Fruit fly (Drosophila melanogaster) whole organism, embryonic: ENCODE data around the gene CG43389.
A peak's percentile ranks its signal among the peaks of the same experiment; 100 is the strongest.

Experiments used
- Awh ChIP-seq: fragments of 200-800 bp; sonication (Bioruptor generic); IDR thresholded peaks from 2 replicates; pipeline ENCODE4, ENCODE4 v1.3.6; 2022; ENCODE audit warnings: missing biosample characterization, missing genetic modification characterization
- B-H1 ChIP-seq: fragments of 200-800 bp; sonication (Bioruptor generic); IDR thresholded peaks from 3 replicates; pipeline ENCODE4 v1.3.6; 2022; ENCODE audit warnings: missing biosample characterization, missing genetic modification characterization
- Bgb ChIP-seq: fragments of 200-800 bp; sonication (Bioruptor generic); IDR thresholded peaks from 2 replicates; pipeline ENCODE4 v1.3.6; 2022; ENCODE audit warnings: missing biosample characterization, missing genetic modification characterization; ENCODE audit not compliant: partially characterized antibody
- CG10431 ChIP-seq: fragments of 200-800 bp; sonication (Bioruptor generic); optimal IDR thresholded peaks from 3 replicates; lab custom pipeline; 2018; ENCODE audit warnings: missing biosample characterization, mild to moderate bottlenecking, missing genetic modification characterization
- CG11093 ChIP-seq: fragments of 200-800 bp; sonication (Bioruptor generic); IDR thresholded peaks from 3 replicates; pipeline ENCODE4 v1.3.6; 2022; ENCODE audit warnings: missing biosample characterization, missing genetic modification characterization
- CG11723 ChIP-seq: fragments of 200-800 bp; sonication (Bioruptor generic); optimal IDR thresholded peaks from 2 replicates; lab custom pipeline; 2017; ENCODE audit warnings: missing biosample characterization, mild to moderate bottlenecking, missing genetic modification characterization
- CG12104 ChIP-seq: fragments of 200-800 bp; sonication (Bioruptor generic); optimal IDR thresholded peaks from 3 replicates; lab custom pipeline; 2016; ENCODE audit warnings: missing biosample characterization, missing genetic modification characterization
- CG12659 ChIP-seq: fragments of 200-800 bp; sonication (Bioruptor generic); optimal IDR thresholded peaks from 3 replicates; lab custom pipeline; 2017; ENCODE audit warnings: mild to moderate bottlenecking, missing biosample characterization, missing genetic modification reagents, missing genetic modification characterization
- CG12744 ChIP-seq: fragments of 200-800 bp; sonication (Bioruptor generic); optimal IDR thresholded peaks from 2 replicates; lab custom pipeline; 2016; ENCODE audit warnings: missing biosample characterization, missing genetic modification characterization
- CG13287 ChIP-seq: fragments of 200-800 bp; sonication (Bioruptor generic); IDR thresholded peaks from 2 replicates; pipeline ENCODE4 v1.3.6; 2022; ENCODE audit warnings: missing biosample characterization, missing genetic modification characterization; ENCODE audit not compliant: partially characterized antibody
- CG15514 ChIP-seq: fragments of 200-800 bp; sonication (Bioruptor generic); optimal IDR thresholded peaks from 3 replicates; lab custom pipeline; 2017; ENCODE audit warnings: missing biosample characterization, missing genetic modification characterization, mild to moderate bottlenecking, moderate library complexity, missing genetic modification reagents
- CG16813 ChIP-seq: fragments of 200-800 bp; sonication (Bioruptor generic); IDR thresholded peaks from 3 replicates; pipeline ENCODE4 v1.3.6; 2022; ENCODE audit warnings: missing biosample characterization, missing genetic modification characterization; ENCODE audit not compliant: partially characterized antibody
- CG18764 ChIP-seq: fragments of 200-800 bp; sonication (Bioruptor generic); optimal IDR thresholded peaks from 3 replicates; lab custom pipeline; 2016; ENCODE audit warnings: missing biosample characterization, missing genetic modification characterization
- CG5180 ChIP-seq: fragments of 200-800 bp; sonication (Bioruptor generic); optimal IDR thresholded peaks from 3 replicates; lab custom pipeline; 2017; ENCODE audit warnings: missing biosample characterization, missing genetic modification characterization, mild to moderate bottlenecking, moderate library complexity, missing genetic modification reagents
- CG6683 ChIP-seq: fragments of 200-800 bp; sonication (Bioruptor generic); optimal IDR thresholded peaks from 2 replicates; lab custom pipeline; 2017; ENCODE audit warnings: missing biosample characterization, mild to moderate bottlenecking, missing genetic modification characterization, missing genetic modification reagents
- CG7357 ChIP-seq: fragments of 200-800 bp; sonication (Bioruptor generic); IDR thresholded peaks from 3 replicates; pipeline ENCODE4 v1.3.6; 2022; ENCODE audit warnings: missing biosample characterization, missing genetic modification characterization
- CG9932 ChIP-seq: fragments of 200-800 bp; sonication (Bioruptor generic); IDR thresholded peaks from 2 replicates; pipeline ENCODE4 v1.3.6; 2022; ENCODE audit warnings: missing biosample characterization, missing genetic modification characterization
- Camta ChIP-seq: fragments of 200-800 bp; sonication (Bioruptor generic); optimal IDR thresholded peaks from 2 replicates; lab custom pipeline; 2016; ENCODE audit warnings: missing biosample characterization, missing genetic modification characterization
- D19A ChIP-seq: fragments of 200-800 bp; optimal IDR thresholded peaks from 3 replicates; lab custom pipeline; 2019; ENCODE audit warnings: missing biosample characterization, mild to moderate bottlenecking, missing genetic modification characterization, moderate library complexity
- E2f1 ChIP-seq: fragments of 200-800 bp; sonication (Bioruptor generic); IDR thresholded peaks from 2 replicates; pipeline ENCODE4 v1.3.6; 2022; ENCODE audit warnings: missing biosample characterization, missing genetic modification characterization
- ERR ChIP-seq: fragments of 200-800 bp; sonication (Bioruptor generic); optimal IDR thresholded peaks from 2 replicates; lab custom pipeline; 2016; ENCODE audit warnings: missing biosample characterization, missing genetic modification characterization
- Lim3 ChIP-seq: fragments of 200-800 bp; sonication (Bioruptor generic); IDR thresholded peaks from 2 replicates; pipeline ENCODE4 v1.3.6; 2022; ENCODE audit warnings: missing biosample characterization, missing genetic modification characterization
- Mad ChIP-seq: fragments of 200-800 bp; sonication (Bioruptor generic); optimal IDR thresholded peaks from 2 replicates; lab custom pipeline; 2016; ENCODE audit warnings: missing biosample characterization, missing genetic modification characterization
- Neu2 ChIP-seq: fragments of 200-800 bp; sonication (Bioruptor generic); optimal IDR thresholded peaks from 3 replicates; lab custom pipeline; 2016; ENCODE audit warnings: missing biosample characterization, missing genetic modification characterization, borderline replicate concordance
- Nf-YB ChIP-seq: fragments of 200-800 bp; sonication (Bioruptor generic); optimal IDR thresholded peaks from 3 replicates; lab custom pipeline; 2019; ENCODE audit warnings: missing biosample characterization, mild to moderate bottlenecking, missing genetic modification characterization, moderate library complexity
- Oaz ChIP-seq: fragments of 200-800 bp; sonication (Bioruptor generic); IDR thresholded peaks from 2 replicates; pipeline ENCODE4 v1.3.6; 2022; ENCODE audit warnings: missing biosample characterization, missing genetic modification characterization
- Oli ChIP-seq: fragments of 200-800 bp; sonication (Bioruptor generic); optimal IDR thresholded peaks from 2 replicates; lab custom pipeline; 2018; ENCODE audit warnings: missing biosample characterization, mild to moderate bottlenecking, missing genetic modification characterization, moderate library complexity
- Poxn ChIP-seq: fragments of 200-800 bp; sonication (Bioruptor generic); IDR thresholded peaks from 2 replicates; pipeline ENCODE4 v1.3.6; 2022; ENCODE audit warnings: missing biosample characterization, missing genetic modification characterization
- Spps ChIP-seq: fragments of 200-800 bp; sonication (Bioruptor generic); optimal IDR thresholded peaks from 2 replicates; lab custom pipeline; 2018; ENCODE audit warnings: missing biosample characterization, mild to moderate bottlenecking, missing genetic modification characterization
- YL-1 ChIP-seq: fragments of 200-800 bp; sonication (Bioruptor generic); optimal IDR thresholded peaks from 3 replicates; lab custom pipeline; 2017; ENCODE audit warnings: missing biosample characterization, mild to moderate bottlenecking, missing genetic modification characterization
- ase ChIP-seq: fragments of 200-800 bp; sonication (Bioruptor generic); IDR thresholded peaks from 3 replicates; pipeline ENCODE4 v1.3.6; 2022; ENCODE audit warnings: missing biosample characterization, missing genetic modification characterization
- dmrt11E ChIP-seq: fragments of 200-800 bp; sonication (Bioruptor generic); optimal IDR thresholded peaks from 3 replicates; lab custom pipeline; 2018; ENCODE audit warnings: missing biosample characterization, mild to moderate bottlenecking, missing genetic modification characterization, moderate library complexity
- en ChIP-seq: fragments of 200-800 bp; sonication (Bioruptor generic); optimal IDR thresholded peaks from 2 replicates; lab custom pipeline; 2016; ENCODE audit warnings: missing biosample characterization, missing genetic modification characterization
- eyg ChIP-seq: fragments of 200-800 bp; sonication (Bioruptor generic); optimal IDR thresholded peaks from 3 replicates; lab custom pipeline; 2016; ENCODE audit warnings: missing biosample characterization, missing genetic modification characterization
- fd96Cb ChIP-seq: fragments of 200-800 bp; sonication (Bioruptor generic); optimal IDR thresholded peaks from 2 replicates; lab custom pipeline; 2018; ENCODE audit warnings: missing biosample characterization, mild to moderate bottlenecking, missing genetic modification characterization, moderate library complexity
- gcm2 ChIP-seq: fragments of 200-800 bp; sonication (Bioruptor generic); optimal IDR thresholded peaks from 2 replicates; lab custom pipeline; 2016; ENCODE audit warnings: missing biosample characterization, missing genetic modification characterization
- gem ChIP-seq: fragments of 200-800 bp; sonication (Bioruptor generic); optimal IDR thresholded peaks from 2 replicates; lab custom pipeline; 2019; ENCODE audit warnings: missing biosample characterization, mild to moderate bottlenecking, missing genetic modification characterization, moderate library complexity
- hkb ChIP-seq, 2 experiments: fragments of 200-800 bp in 1 of 2; fragments of >200 bp in 1 of 2; sonication (Bioruptor generic) in 1 of 2; IDR thresholded peaks in 1 of 2; optimal IDR thresholded peaks in 1 of 2; 2 replicates each; pipeline versions ENCODE4 v1.3.6 to Lab custom; 2017 to 2022; ENCODE audit warnings: missing biosample characterization in 1 of 2, missing genetic modification characterization in 1 of 2
- insv ChIP-seq, 2 experiments: fragments of 200-800 bp; sonication (Bioruptor generic); optimal IDR thresholded peaks; 3 replicates each; lab custom pipeline; 2016 to 2018; ENCODE audit warnings: missing biosample characterization in 2 of 2, missing genetic modification characterization in 2 of 2
- klu ChIP-seq: fragments of 200-800 bp; sonication (Bioruptor generic); IDR thresholded peaks from 2 replicates; pipeline ENCODE4 v1.3.6; 2022; ENCODE audit warnings: missing biosample characterization, missing genetic modification characterization
- knrl ChIP-seq: fragments of 200-800 bp; sonication (Bioruptor generic); IDR thresholded peaks from 3 replicates; pipeline ENCODE4 v1.3.6; 2022; ENCODE audit warnings: missing biosample characterization, missing genetic modification characterization; ENCODE audit not compliant: partially characterized antibody
- nau ChIP-seq: fragments of 200-800 bp; sonication (Bioruptor generic); optimal IDR thresholded peaks from 3 replicates; lab custom pipeline; 2017; ENCODE audit warnings: missing biosample characterization, mild to moderate bottlenecking, missing genetic modification characterization, missing genetic modification reagents
- pita ChIP-seq: fragments of 200-800 bp; sonication (Bioruptor generic); optimal IDR thresholded peaks from 2 replicates; lab custom pipeline; 2017; ENCODE audit warnings: missing biosample characterization, mild to moderate bottlenecking, missing genetic modification characterization
- pros ChIP-seq: fragments of 200-800 bp; sonication (Bioruptor generic); optimal IDR thresholded peaks from 3 replicates; lab custom pipeline; 2019; ENCODE audit warnings: missing biosample characterization, mild to moderate bottlenecking, missing genetic modification characterization, moderate library complexity
- row ChIP-seq: fragments of 200-800 bp; sonication (Bioruptor generic); IDR thresholded peaks from 3 replicates; pipeline ENCODE4 v1.3.6; 2022; ENCODE audit warnings: missing biosample characterization, missing genetic modification characterization
- shn ChIP-seq: fragments of 200-800 bp; sonication (Bioruptor generic); optimal IDR thresholded peaks from 3 replicates; lab custom pipeline; 2016; ENCODE audit warnings: missing biosample characterization, missing genetic modification characterization
- sob ChIP-seq: fragments of 200-800 bp; sonication (Bioruptor generic); IDR thresholded peaks from 2 replicates; pipeline ENCODE4 v1.3.6; 2022; ENCODE audit warnings: missing biosample characterization, missing genetic modification characterization
- tup ChIP-seq: fragments of 200-800 bp; sonication (Bioruptor generic); optimal IDR thresholded peaks from 2 replicates; lab custom pipeline; 2016; ENCODE audit warnings: missing biosample characterization, mild to moderate bottlenecking, missing genetic modification characterization, moderate library complexity

Gene CG43389

dm6 chr3L:3248714-3249663 lies 1.2 kb downstream of the CG43389 start (continued):
- TF ChIP-seq Camta (GFP tag; lab: Kevin White, UChicago), result no peak
- TF ChIP-seq CG16813 (GFP tag; lab: Robert Waterston, UW), result no peak
- TF ChIP-seq Mad (GFP tag; lab: Kevin White, UChicago), result no peak
- no peak for TF ChIP-seq CG9932 (GFP tag; lab: Robert Waterston, UW)
- no peak for TF ChIP-seq gcm2 (GFP tag; lab: Kevin White, UChicago)
- peak; percentile 4 for TF ChIP-seq CG12104 (GFP tag; lab: Kevin White, UChicago)
- no peak for TF ChIP-seq klu (GFP tag; lab: Robert Waterston, UW)
- TF ChIP-seq CG11723 (GFP tag; lab: Kevin White, UChicago), result peak; percentile 27
- TF ChIP-seq Poxn (GFP tag; lab: Robert Waterston, UW), result no peak
- TF ChIP-seq nau (GFP tag; lab: Kevin White, UChicago), result peak; percentile 4
- no peak for TF ChIP-seq en (GFP tag; lab: Kevin White, UChicago)
- no peak for TF ChIP-seq CG13287 (GFP tag; lab: Robert Waterston, UW)
- no peak for TF ChIP-seq ase (GFP tag; lab: Robert Waterston, UW)
- no peak for TF ChIP-seq CG18764 (GFP tag; lab: Kevin White, UChicago)
- no peak for TF ChIP-seq YL-1 (GFP tag; lab: Kevin White, UChicago)
- 0 out of 3 replicates have a peak, but pooled peaks have one; percentile 46 for TF ChIP-seq CG7357
- TF ChIP-seq B-H1 (GFP tag; lab: Robert Waterston, UW), result no peak
- TF ChIP-seq pros (GFP tag; lab: Kevin White, UChicago), result no peak
- TF ChIP-seq gem (tag; lab: Kevin White, UChicago), result peak; percentile 45
- TF ChIP-seq ERR (GFP tag; lab: Kevin White, UChicago), result no peak
- peak; percentile 19 for TF ChIP-seq D19A (tag; lab: Kevin White, UChicago)
- TF ChIP-seq dmrt11E (tag; lab: Kevin White, UChicago), result no peak
- no peak for TF ChIP-seq insv (GFP tag; optimal IDR thresholded peaks at IDR 0.05; lab: Kevin White, UChicago)
- TF ChIP-seq Lim3 (GFP tag; lab: Robert Waterston, UW), result no peak
- peak; percentile 58 for TF ChIP-seq Oli (tag; lab: Kevin White, UChicago)
- no peak for TF ChIP-seq E2f1
- no peak for TF ChIP-seq Neu2 (GFP tag; lab: Kevin White, UChicago)
- TF ChIP-seq CG5180 (GFP tag; lab: Kevin White, UChicago), result no peak
- no peak for TF ChIP-seq pita (GFP tag; lab: Kevin White, UChicago)
- TF ChIP-seq row (GFP tag; lab: Robert Waterston, UW), result peak; percentile 54
- TF ChIP-seq CG11093 (GFP tag; lab: Robert Waterston, UW), result no peak
- TF ChIP-seq Oaz (GFP tag; lab: Robert Waterston, UW), result no peak
- TF ChIP-seq knrl (GFP tag; lab: Robert Waterston, UW), result no peak
- no peak for TF ChIP-seq sob
- no peak for TF ChIP-seq shn (GFP tag; lab: Kevin White, UChicago)
- TF ChIP-seq fd96Cb (tag; lab: Kevin White, UChicago), result peak; percentile 38
- no peak for TF ChIP-seq Spps (tag; lab: Kevin White, UChicago)
- TF ChIP-seq Awh (GFP tag; lab: Robert Waterston, UW), result no peak
- TF ChIP-seq CG6683 (GFP tag; lab: Kevin White, UChicago), result no peak
- no peak for TF ChIP-seq Bgb (GFP tag; lab: Robert Waterston, UW)
- TF ChIP-seq CG12744, result no peak
- TF ChIP-seq tup, result no peak
- TF ChIP-seq hkb (optimal IDR thresholded peaks at IDR 0.05; lab: Kevin White, UChicago), result no peak
- TF ChIP-seq hkb (GFP tag; IDR thresholded peaks at IDR 0.05; lab: Robert Waterston, UW), result peak; percentile 54; the same call in 1 of the 2 replicates
- TF ChIP-seq eyg (GFP tag; lab: Kevin White, UChicago), result no peak
- TF ChIP-seq Nf-YB (GFP tag; lab: Kevin White, UChicago), result peak; percentile 5
- no peak for TF ChIP-seq CG10431
- TF ChIP-seq CG15514, result no peak
- TF ChIP-seq CG12659 (GFP tag; lab: Kevin White, UChicago), result peak; percentile 54
